Worm (Caenorhabditis elegans): Measurements from ENCODE around the gene clec-171.

clec-171 gene

DNA sequence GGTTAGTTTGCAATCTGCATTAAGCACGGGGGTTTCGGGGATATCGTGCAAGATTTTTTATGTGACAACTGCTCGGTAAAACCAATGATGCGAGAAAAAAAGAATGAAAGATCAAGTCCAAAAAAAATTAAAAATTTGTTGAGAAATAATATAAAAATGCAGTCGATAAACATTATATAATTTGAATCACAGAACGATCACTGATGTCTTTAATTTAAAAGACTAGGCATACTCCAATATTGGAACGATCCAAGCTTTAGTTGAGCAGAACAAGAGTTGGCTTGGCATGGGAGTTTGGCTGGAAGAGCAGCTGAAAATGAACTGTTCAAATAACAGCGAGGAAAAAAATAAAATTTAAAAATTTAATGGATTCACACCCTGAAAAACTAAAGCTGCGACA is at the start of gene clec-171:
clec-171 (minus strand) TSS at position 101 of the 400 bp plus-strand sequence.
- TF ChIP-seq snpc-1.3 (tag; optimal IDR thresholded peaks at IDR 0.05; ENCODE audit: insufficient read depth): no peak
- TF ChIP-seq somi-1 (GFP tag; optimal IDR thresholded peaks at IDR 0.05): no peak
- TF ChIP-seq attf-3 (GFP tag; conservative IDR thresholded peaks at IDR 0.05): no peak
- no peak for TF ChIP-seq dpl-1 (GFP tag; optimal IDR thresholded peaks at IDR 0.05)

DNA sequence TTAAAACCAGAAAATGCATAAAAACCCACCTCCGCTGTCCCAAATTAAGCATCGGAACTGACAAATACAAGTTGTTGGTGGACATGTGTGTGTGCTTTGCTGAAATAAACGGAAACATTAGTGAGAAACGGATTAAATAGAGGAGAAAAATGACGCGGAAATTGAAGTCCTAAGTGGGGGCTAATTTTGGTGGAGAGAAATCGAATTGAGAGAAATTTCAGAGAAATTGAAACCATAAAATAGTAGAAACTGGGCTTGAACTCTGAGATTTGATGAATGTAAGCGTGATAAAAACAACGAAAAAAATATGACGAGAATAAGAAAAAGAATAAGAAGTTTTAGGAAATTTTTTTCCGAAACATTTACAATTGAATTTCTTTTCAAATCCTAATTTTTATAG is 47.8 kb upstream of the clec-171 start, which contains the start of gene Y77E11A.12:
Y77E11A.12 (minus strand) TSS at position 101 of the 400 bp plus-strand sequence.
- TF ChIP-seq sea-2 (GFP tag; IDR thresholded peaks at IDR 0.05) (no peak), attf-6 (GFP tag; IDR thresholded peaks at IDR 0.05) (no peak), rpc-1 (optimal IDR thresholded peaks at IDR 0.05) (no peak), rpc-1 (tag; optimal IDR thresholded peaks at IDR 0.05) (no peak), ztf-3 (GFP tag; optimal IDR thresholded peaks at IDR 0.05) (no peak), akir-1 (GFP tag; optimal IDR thresholded peaks at IDR 0.05) (no peak), F52B5.7 (tag; optimal IDR thresholded peaks at IDR 0.05) (no peak), egl-44 (GFP tag; IDR thresholded peaks at IDR 0.05) (no peak), tbp1 (GFP tag; optimal IDR thresholded peaks at IDR 0.05) (no peak), zim-3 (tag; optimal IDR thresholded peaks at IDR 0.05) (no peak)

DNA sequence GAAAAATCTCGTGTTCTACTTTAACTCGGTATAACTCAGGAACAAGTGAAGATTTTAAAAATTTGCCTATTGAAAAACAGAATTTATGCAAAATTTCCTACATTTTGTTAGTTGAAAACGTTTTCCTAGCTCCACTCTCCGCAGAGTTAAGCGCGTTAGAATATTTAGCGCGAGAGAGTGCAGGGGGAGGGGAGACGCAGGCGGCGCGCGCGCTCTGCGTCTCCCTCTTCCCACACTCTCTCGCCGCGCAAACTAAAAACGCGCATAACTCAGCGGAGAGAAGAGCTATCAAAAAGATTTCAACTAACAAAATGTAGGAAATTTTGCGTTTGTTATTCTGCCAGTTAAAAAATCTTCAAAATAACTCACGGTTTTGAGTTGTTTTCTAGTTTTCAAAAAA is 45.0 kb upstream of the clec-171 start:
- no peak for TF ChIP-seq ceh-58 (GFP tag; IDR thresholded peaks at IDR 0.05)
- peak; percentile 55; the same call in 1 of the 2 replicates for TF ChIP-seq zfh-2 (GFP tag; conservative IDR thresholded peaks at IDR 0.05)
- TF ChIP-seq rec-8 (tag; optimal IDR thresholded peaks at IDR 0.05): no peak
- TF ChIP-seq mcd-1 (GFP tag; IDR thresholded peaks at IDR 0.05): 0 out of 2 replicates have a peak, but pooled peaks have one; percentile 22
- peak; percentile 91 for TF ChIP-seq hmg-1.2 (GFP tag; IDR thresholded peaks at IDR 0.05)

DNA sequence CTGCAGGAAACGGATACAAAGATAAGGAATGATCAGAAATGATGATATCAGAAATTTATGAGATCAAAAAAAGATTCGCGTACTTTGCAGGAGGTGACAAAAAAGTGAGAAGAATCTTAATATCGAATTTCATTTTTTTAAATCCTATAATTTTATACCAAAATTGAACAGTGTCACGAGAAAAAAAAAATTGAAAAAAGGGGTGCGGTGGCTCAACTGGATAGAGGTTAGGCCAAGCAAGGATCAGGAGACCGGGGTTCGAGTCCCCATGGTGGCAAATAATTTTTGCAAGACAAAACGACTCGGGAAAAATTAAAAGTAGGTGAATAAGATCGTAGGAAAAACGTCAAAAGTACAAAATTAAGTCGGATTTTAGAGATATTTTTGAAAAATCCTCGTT is 43.2 kb upstream of the clec-171 start:
- TF ChIP-seq ekl-4 (GFP tag; IDR thresholded peaks at IDR 0.05): no peak
- no peak for TF ChIP-seq tbx-9 (tag; optimal IDR thresholded peaks at IDR 0.05; ENCODE audit: borderline replicate concordance)
- TF ChIP-seq sdz-38 (tag; optimal IDR thresholded peaks at IDR 0.05): no peak
- peak; percentile 39 for TF ChIP-seq rpc-1 (optimal IDR thresholded peaks at IDR 0.05)
- TF ChIP-seq rpc-1 (tag; optimal IDR thresholded peaks at IDR 0.05): peak; percentile 68
- no peak for TF ChIP-seq Y53G8AR.9 (GFP tag; conservative IDR thresholded peaks at IDR 0.05)
- TF ChIP-seq tbp1 (GFP tag; optimal IDR thresholded peaks at IDR 0.05): peak; percentile 82
- TF ChIP-seq lin-26 (GFP tag; IDR thresholded peaks at IDR 0.05): 0 out of 2 replicates have a peak, but pooled peaks have one; percentile 45
- 0 out of 2 replicates have a peak, but pooled peaks have one; percentile 11 for TF ChIP-seq F33H1.4 (GFP tag; IDR thresholded peaks at IDR 0.05)
- peak; percentile 58 for TF ChIP-seq B0261.1 (tag; optimal IDR thresholded peaks at IDR 0.05)
- no peak for TF ChIP-seq zfh-2 (GFP tag; conservative IDR thresholded peaks at IDR 0.05)
- no peak for TF ChIP-seq unc-62 (GFP tag; optimal IDR thresholded peaks at IDR 0.05)
- TF ChIP-seq sptf-2 (GFP tag; optimal IDR thresholded peaks at IDR 0.05): no peak
- TF ChIP-seq ztf-25 (GFP tag; IDR thresholded peaks at IDR 0.05): no peak

DNA sequence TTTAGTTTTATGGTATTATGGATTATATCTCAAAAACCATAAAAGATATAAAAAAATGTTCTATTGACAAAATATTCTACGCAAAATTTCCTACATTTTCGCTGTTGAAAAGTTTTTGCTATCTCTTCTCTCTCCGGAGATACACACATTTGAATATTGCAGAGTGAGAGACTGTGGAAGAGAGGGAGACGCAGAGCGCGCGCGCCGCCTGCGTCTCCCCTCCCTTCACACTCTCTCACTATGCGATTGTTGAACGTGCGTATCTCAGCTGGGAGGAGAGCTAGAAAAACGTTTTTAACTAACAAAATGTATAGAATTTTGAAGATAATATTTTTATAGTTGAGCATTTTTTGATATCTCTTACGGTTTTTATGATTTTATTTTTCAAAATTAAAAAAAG is 41.9 kb upstream of the clec-171 start:
- no peak for TF ChIP-seq T07F8.4 (tag; optimal IDR thresholded peaks at IDR 0.05)
- TF ChIP-seq F22D6.2 (tag; optimal IDR thresholded peaks at IDR 0.05): no peak
- TF ChIP-seq hmg-1.2 (GFP tag; IDR thresholded peaks at IDR 0.05): peak; percentile 85
- no peak for TF ChIP-seq ztf-3 (GFP tag; optimal IDR thresholded peaks at IDR 0.05)
- TF ChIP-seq egrh-3 (GFP tag; IDR thresholded peaks at IDR 0.05): peak; percentile 35; the same call in 1 of the 2 replicates
- TF ChIP-seq hrde-1 (tag; optimal IDR thresholded peaks at IDR 0.05; ENCODE audit: borderline replicate concordance): no peak
